Worm (Caenorhabditis elegans): Measurements from ENCODE around the gene C11E4.7.

- TF ChIP-seq W03F9.2 (tag; optimal IDR thresholded peaks at IDR 0.05), result no peak
- TF ChIP-seq dao-5 (tag; optimal IDR thresholded peaks at IDR 0.05), result no peak
These were observed 23.9 kb downstream of the C11E4.7 start for ce11 chrX:9640902-9641301.
